Fruit fly (Drosophila melanogaster): ENCODE data around the gene CG13458.

The CG13458 gene

dm6 chr3L:15142004-15142890, 28.9 kb downstream of the CG13458 start, which contains the start of gene Pdi (continued):
- TF ChIP-seq CG42726 (GFP tag; IDR thresholded peaks at IDR 0.05; ENCODE audit: partially characterized antibody), result peak; percentile 70
- TF ChIP-seq CG4328 (GFP tag; optimal IDR thresholded peaks at IDR 0.05), result no peak
- peak; percentile 2 for TF ChIP-seq repo (GFP tag; optimal IDR thresholded peaks at IDR 0.05)
- TF ChIP-seq Myb (GFP tag; optimal IDR thresholded peaks at IDR 0.05), result peak; percentile 30
- TF ChIP-seq Mrtf (GFP tag; IDR thresholded peaks at IDR 0.05), result no peak
- peak; percentile 52 for TF ChIP-seq HmgZ (tag; optimal IDR thresholded peaks at IDR 0.05)
- peak; percentile 72 for TF ChIP-seq chm (GFP tag; IDR thresholded peaks at IDR 0.05)
- TF ChIP-seq cg (GFP tag; optimal IDR thresholded peaks at IDR 0.05), result peak; percentile 0
- TF ChIP-seq CG1647 (GFP tag; optimal IDR thresholded peaks at IDR 0.05), result peak; percentile 14
- no peak for TF ChIP-seq CG14014 (GFP tag; IDR thresholded peaks at IDR 0.05)
- peak; percentile 71 for TF ChIP-seq CG1832 (GFP tag; optimal IDR thresholded peaks at IDR 0.05)
- peak; percentile 76; the same call in 2 of the 4 replicates for TF ChIP-seq chinmo (GFP tag; IDR thresholded peaks at IDR 0.05; ENCODE audit: partially characterized antibody)
- TF ChIP-seq MBD-R2 (GFP tag; IDR thresholded peaks at IDR 0.05), result peak; percentile 29; the same call in 1 of the 2 replicates
- peak; percentile 29 for TF ChIP-seq Fer1 (GFP tag; optimal IDR thresholded peaks at IDR 0.05)
- TF ChIP-seq CG13287 (GFP tag; IDR thresholded peaks at IDR 0.05; ENCODE audit: partially characterized antibody), result peak; percentile 88
- peak; percentile 26 for TF ChIP-seq Fer3 (tag; optimal IDR thresholded peaks at IDR 0.05)
- peak; percentile 43 for TF ChIP-seq CG12769 (tag; optimal IDR thresholded peaks at IDR 0.05)
- TF ChIP-seq tx (GFP tag; optimal IDR thresholded peaks at IDR 0.05), result peak; percentile 19
- TF ChIP-seq Hand (GFP tag; optimal IDR thresholded peaks at IDR 0.05), result peak; percentile 12
- no peak for TF ChIP-seq CG6689 (GFP tag; IDR thresholded peaks at IDR 0.05)
- TF ChIP-seq CG2129 (GFP tag; IDR thresholded peaks at IDR 0.05; ENCODE audit: partially characterized antibody), result peak; percentile 22; the same call in 1 of the 2 replicates
- TF ChIP-seq CG8388 (GFP tag; optimal IDR thresholded peaks at IDR 0.05), result peak; percentile 12
- peak; percentile 80 for TF ChIP-seq Sry-δ (GFP tag; optimal IDR thresholded peaks at IDR 0.05)
- TF ChIP-seq CG18262 (tag; optimal IDR thresholded peaks at IDR 0.05), result no peak
- TF ChIP-seq gfzf (GFP tag; optimal IDR thresholded peaks at IDR 0.05), result peak; percentile 89
- TF ChIP-seq CG7987 (GFP tag; optimal IDR thresholded peaks at IDR 0.05), result peak; percentile 49
- TF ChIP-seq CG4707 (GFP tag; optimal IDR thresholded peaks at IDR 0.05), result peak; percentile 25
- TF ChIP-seq kay (GFP tag; optimal IDR thresholded peaks at IDR 0.05), result peak; percentile 7
- peak; percentile 41 for TF ChIP-seq CrebB (tag; optimal IDR thresholded peaks at IDR 0.05)
- no peak for TF ChIP-seq cas (GFP tag; IDR thresholded peaks at IDR 0.05)
- peak; percentile 1 for TF ChIP-seq MTF-1 (GFP tag; optimal IDR thresholded peaks at IDR 0.05; ENCODE audit: borderline replicate concordance)
- peak; percentile 72 for TF ChIP-seq Lhr (GFP tag; optimal IDR thresholded peaks at IDR 0.05)
- TF ChIP-seq CG17829 (tag; optimal IDR thresholded peaks at IDR 0.05), result peak; percentile 62
- TF ChIP-seq insv (GFP tag; optimal IDR thresholded peaks at IDR 0.05), result peak in 1 of 2 experiments; percentile 24
- TF ChIP-seq Bgb (GFP tag; IDR thresholded peaks at IDR 0.05; ENCODE audit: partially characterized antibody), result peak; percentile 76
- no peak for TF ChIP-seq pb (GFP tag; optimal IDR thresholded peaks at IDR 0.05)
- peak; percentile 28 for TF ChIP-seq CG13775 (GFP tag; optimal IDR thresholded peaks at IDR 0.05)
- TF ChIP-seq pnt (GFP tag; optimal IDR thresholded peaks at IDR 0.05), result no peak
- peak; percentile 72 for TF ChIP-seq sd (tag; optimal IDR thresholded peaks at IDR 0.05)
- TF ChIP-seq nmo (GFP tag; optimal IDR thresholded peaks at IDR 0.05), result peak; percentile 62
- TF ChIP-seq fd3F (GFP tag; optimal IDR thresholded peaks at IDR 0.05), result no peak
- TF ChIP-seq Gug (GFP tag; IDR thresholded peaks at IDR 0.05), result 0 out of 4 replicates have a peak, but pooled peaks have one; percentile 2
- no peak for TF ChIP-seq CG11085 (GFP tag; IDR thresholded peaks at IDR 0.05)
- no peak for TF ChIP-seq CG7556 (GFP tag; optimal IDR thresholded peaks at IDR 0.05)
- peak; percentile 41 for TF ChIP-seq nerfin-1 (tag; optimal IDR thresholded peaks at IDR 0.05)
- no peak for TF ChIP-seq Doc2 (GFP tag; IDR thresholded peaks at IDR 0.05)
- TF ChIP-seq bsh (GFP tag; optimal IDR thresholded peaks at IDR 0.05), result peak in 1 of 2 experiments; percentile 26

All from whole organism, embryonic.